Worm (Caenorhabditis elegans) whole organism, late embryonic: ENCODE measurements around the gene C18B2.2.

ENCODE experiments used
- ama-1 ChIP-seq: fragments of 150-350 bp; optimal IDR thresholded peaks from 2 replicates; lab custom pipeline; 2014
- ceh-31 ChIP-seq: sonication (generic microtip); optimal IDR thresholded peaks from 2 replicates; lab custom pipeline; 2016; ENCODE audit warnings: missing genetic modification characterization, missing compliant biosample characterization
- che-1 ChIP-seq: sonication (generic microtip); optimal IDR thresholded peaks from 2 replicates; lab custom pipeline; 2016; ENCODE audit warnings: mild to moderate bottlenecking, missing genetic modification characterization, missing compliant biosample characterization
- nfya-1 ChIP-seq: sonication (generic microtip); optimal IDR thresholded peaks from 2 replicates; lab custom pipeline; 2017; ENCODE audit warnings: missing genetic modification characterization, mild to moderate bottlenecking, missing compliant biosample characterization, antibody characterized with exemption, moderate library complexity
- nhr-11 ChIP-seq: fragments of 150-350 bp; optimal IDR thresholded peaks from 2 replicates; lab custom pipeline; 2014; ENCODE audit warnings: missing biosample characterization, missing genetic modification characterization
- pha-4 ChIP-seq: fragments of 150-350 bp; optimal IDR thresholded peaks from 2 replicates; lab custom pipeline; 2018; ENCODE audit warnings: missing biosample characterization, missing genetic modification reagents, missing genetic modification characterization
- ref-2 ChIP-seq: sonication (generic microtip); optimal IDR thresholded peaks from 2 replicates; lab custom pipeline; 2016; ENCODE audit warnings: missing genetic modification characterization, missing compliant biosample characterization
- rnt-1 ChIP-seq: sonication (generic microtip); optimal IDR thresholded peaks from 2 replicates; lab custom pipeline; 2016; ENCODE audit warnings: missing genetic modification characterization, missing compliant biosample characterization

DNA sequence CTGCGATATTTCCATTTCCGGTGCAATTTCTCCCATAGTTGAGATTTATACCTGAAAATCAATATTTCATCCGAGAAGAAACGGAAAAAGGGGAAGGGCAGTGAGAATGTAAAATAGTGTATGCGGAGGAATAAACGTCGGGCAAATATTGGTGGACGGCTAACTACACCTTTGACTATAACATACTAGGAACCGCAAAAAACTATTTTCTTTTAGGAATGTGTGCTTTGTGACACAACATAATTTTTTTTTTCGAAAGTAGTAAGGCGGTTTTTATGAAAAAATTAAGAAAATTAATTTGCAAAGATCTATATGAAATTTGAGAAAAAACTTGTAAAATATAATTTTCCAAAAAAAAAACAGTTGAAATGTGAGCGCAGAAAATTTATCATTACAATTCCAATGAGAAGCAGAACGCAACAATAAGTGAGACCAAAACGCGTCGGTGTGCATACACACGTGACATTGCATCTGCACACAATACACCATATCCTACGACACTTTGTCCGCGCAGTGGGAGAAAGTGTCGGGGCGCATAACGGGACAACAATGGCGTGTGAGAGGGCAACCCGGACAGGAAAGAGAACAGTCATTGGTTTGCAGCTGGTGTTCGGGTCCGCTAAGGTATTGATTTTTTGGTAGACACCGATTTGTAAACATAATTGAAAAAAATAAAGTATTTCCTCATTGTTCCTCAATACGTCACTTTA lies 27.0 kb downstream of the C18B2.2 start, which contains the start of the genes sax-1 and R11G1.2:
- TF ChIP-seq ref-2 (tag; lab: Kevin White, UChicago) = peak; percentile 61
- no peak for TF ChIP-seq nhr-11
- peak; percentile 57 for TF ChIP-seq ceh-31 (tag; lab: Kevin White, UChicago)
- TF ChIP-seq nfya-1 (tag; lab: Kevin White, UChicago) = peak; percentile 69
- no peak for TF ChIP-seq rnt-1 (tag; lab: Kevin White, UChicago)
- no peak for TF ChIP-seq ama-1 (lab: Kevin White, UChicago)
- no peak for TF ChIP-seq che-1
- no peak for TF ChIP-seq pha-4
